Fruit fly (Drosophila melanogaster) whole organism, embryonic: ENCODE data around the gene CG7607.

Experiments
- Awh ChIP-seq: fragments of 200-800 bp; sonication (Bioruptor generic); IDR thresholded peaks from 2 replicates; pipeline ENCODE4, ENCODE4 v1.3.6; 2022; ENCODE audit warnings: missing biosample characterization, missing genetic modification characterization
- Bgb ChIP-seq: fragments of 200-800 bp; sonication (Bioruptor generic); IDR thresholded peaks from 2 replicates; pipeline ENCODE4 v1.3.6; 2022; ENCODE audit warnings: missing biosample characterization, missing genetic modification characterization; ENCODE audit not compliant: partially characterized antibody
- CG10209 ChIP-seq: fragments of 200-800 bp; sonication (Bioruptor generic); optimal IDR thresholded peaks from 3 replicates; lab custom pipeline; 2017; ENCODE audit warnings: missing biosample characterization, mild to moderate bottlenecking, missing genetic modification characterization, missing genetic modification reagents
- CG1024 ChIP-seq: fragments of 200-800 bp; sonication (Bioruptor generic); IDR thresholded peaks from 2 replicates; pipeline ENCODE4 v1.3.6; 2022; ENCODE audit warnings: missing biosample characterization, missing genetic modification characterization
- CG10274 ChIP-seq: fragments of 200-800 bp; sonication (Bioruptor generic); optimal IDR thresholded peaks from 3 replicates; lab custom pipeline; 2017; ENCODE audit warnings: missing biosample characterization, mild to moderate bottlenecking, missing genetic modification characterization
- CG11456 ChIP-seq: fragments of 200-800 bp; sonication (Bioruptor generic); IDR thresholded peaks from 3 replicates; pipeline ENCODE4 v1.3.6; 2022; ENCODE audit warnings: missing biosample characterization, missing genetic modification characterization
- CG11695 ChIP-seq: fragments of 200-800 bp; sonication (Bioruptor generic); IDR thresholded peaks from 3 replicates; pipeline ENCODE4 v1.3.6; 2022; ENCODE audit warnings: missing biosample characterization, missing genetic modification characterization
- CG11723 ChIP-seq: fragments of 200-800 bp; sonication (Bioruptor generic); optimal IDR thresholded peaks from 2 replicates; lab custom pipeline; 2017; ENCODE audit warnings: missing biosample characterization, mild to moderate bottlenecking, missing genetic modification characterization
- CG12236 ChIP-seq: fragments of 200-800 bp; sonication (Bioruptor generic); optimal IDR thresholded peaks from 2 replicates; lab custom pipeline; 2016; ENCODE audit warnings: missing biosample characterization, missing genetic modification characterization
- CG12659 ChIP-seq: fragments of 200-800 bp; sonication (Bioruptor generic); optimal IDR thresholded peaks from 3 replicates; lab custom pipeline; 2017; ENCODE audit warnings: mild to moderate bottlenecking, missing biosample characterization, missing genetic modification reagents, missing genetic modification characterization
- CG15269 ChIP-seq: fragments of 200-800 bp; sonication (Bioruptor generic); optimal IDR thresholded peaks from 2 replicates; lab custom pipeline; 2018; ENCODE audit warnings: missing biosample characterization, mild to moderate bottlenecking, missing genetic modification characterization, moderate library complexity
- CG1529 ChIP-seq: fragments of 200-800 bp; sonication (Bioruptor generic); optimal IDR thresholded peaks from 3 replicates; lab custom pipeline; 2018; ENCODE audit warnings: missing biosample characterization, missing genetic modification characterization
- CG1647 ChIP-seq: fragments of 200-800 bp; sonication (Bioruptor generic); optimal IDR thresholded peaks from 3 replicates; lab custom pipeline; 2016; ENCODE audit warnings: missing biosample characterization, missing genetic modification characterization
- CG16779 ChIP-seq: fragments of 200-800 bp; sonication (Bioruptor generic); IDR thresholded peaks from 2 replicates; pipeline ENCODE4 v1.3.6; 2022; ENCODE audit warnings: missing biosample characterization, missing genetic modification characterization
- CG16813 ChIP-seq: fragments of 200-800 bp; sonication (Bioruptor generic); IDR thresholded peaks from 3 replicates; pipeline ENCODE4 v1.3.6; 2022; ENCODE audit warnings: missing biosample characterization, missing genetic modification characterization; ENCODE audit not compliant: partially characterized antibody
- CG17186 ChIP-seq: fragments of 200-800 bp; sonication (Bioruptor generic); optimal IDR thresholded peaks from 3 replicates; lab custom pipeline; 2017; ENCODE audit warnings: missing biosample characterization, missing genetic modification reagents, missing genetic modification characterization
- CG1792 ChIP-seq: fragments of 200-800 bp; sonication (Bioruptor generic); optimal IDR thresholded peaks from 2 replicates; lab custom pipeline; 2016; ENCODE audit warnings: missing biosample characterization, missing genetic modification characterization
- CG4707 ChIP-seq: fragments of 200-800 bp; sonication (Bioruptor generic); optimal IDR thresholded peaks from 2 replicates; lab custom pipeline; 2018; ENCODE audit warnings: missing biosample characterization, mild to moderate bottlenecking, missing genetic modification characterization, moderate library complexity
- CG4730 ChIP-seq: fragments of 200-800 bp; sonication (Bioruptor generic); IDR thresholded peaks from 2 replicates; pipeline ENCODE4 v1.3.6; 2022; ENCODE audit warnings: missing biosample characterization, missing genetic modification characterization
- CG6765 ChIP-seq: fragments of 200-800 bp; sonication (Bioruptor generic); optimal IDR thresholded peaks from 3 replicates; lab custom pipeline; 2017; ENCODE audit warnings: missing biosample characterization, mild to moderate bottlenecking, missing genetic modification characterization
- CG7556 ChIP-seq: fragments of 200-800 bp; sonication (Bioruptor generic); optimal IDR thresholded peaks from 2 replicates; lab custom pipeline; 2017; ENCODE audit warnings: missing biosample characterization, mild to moderate bottlenecking, missing genetic modification characterization
- CG7786 ChIP-seq: fragments of 200-800 bp; sonication (Bioruptor generic); optimal IDR thresholded peaks from 2 replicates; lab custom pipeline; 2016; ENCODE audit warnings: missing biosample characterization, missing genetic modification characterization
- CG9609 ChIP-seq: fragments of 200-800 bp; sonication (Bioruptor generic); optimal IDR thresholded peaks from 3 replicates; lab custom pipeline; 2016; ENCODE audit warnings: missing biosample characterization, missing genetic modification characterization
- Chrac-16 ChIP-seq: fragments of 200-800 bp; sonication (Bioruptor generic); optimal IDR thresholded peaks from 3 replicates; lab custom pipeline; 2016; ENCODE audit warnings: missing biosample characterization, missing genetic modification characterization
- Dbx ChIP-seq: fragments of 200-800 bp; sonication (Bioruptor generic); IDR thresholded peaks from 3 replicates; pipeline ENCODE4 v1.3.6; 2022; ENCODE audit warnings: missing biosample characterization, missing genetic modification characterization
- Hr3 ChIP-seq: fragments of 200-800 bp; sonication (Bioruptor generic); optimal IDR thresholded peaks from 3 replicates; lab custom pipeline; 2016; ENCODE audit warnings: missing biosample characterization, missing genetic modification characterization
- Hr39 ChIP-seq: fragments of >200 bp; optimal IDR thresholded peaks from 2 replicates; lab custom pipeline; 2017
- Spps ChIP-seq: fragments of 200-800 bp; sonication (Bioruptor generic); optimal IDR thresholded peaks from 2 replicates; lab custom pipeline; 2018; ENCODE audit warnings: missing biosample characterization, mild to moderate bottlenecking, missing genetic modification characterization
- Sry-β ChIP-seq: fragments of 200-800 bp; sonication (Bioruptor generic); optimal IDR thresholded peaks from 2 replicates; lab custom pipeline; 2018; ENCODE audit warnings: missing biosample characterization, mild to moderate bottlenecking, missing genetic modification characterization, moderate library complexity
- ac ChIP-seq: fragments of 200-800 bp; sonication (Bioruptor generic); optimal IDR thresholded peaks from 3 replicates; lab custom pipeline; 2017; ENCODE audit warnings: missing biosample characterization, mild to moderate bottlenecking, missing genetic modification characterization
- ash1 ChIP-seq: fragments of 200-800 bp; sonication (Bioruptor generic); optimal IDR thresholded peaks from 2 replicates; lab custom pipeline; 2018; ENCODE audit warnings: missing biosample characterization, mild to moderate bottlenecking, missing genetic modification characterization
- cad ChIP-seq: fragments of >200 bp; optimal IDR thresholded peaks from 2 replicates; lab custom pipeline; 2017; ENCODE audit warnings: missing biosample characterization, missing genetic modification characterization
- crp ChIP-seq, 2 experiments: fragments of 200-800 bp; sonication (Bioruptor generic); optimal IDR thresholded peaks; 2 replicates in 1 of 2; 3 replicates in 1 of 2; lab custom pipeline; 2017; ENCODE audit warnings: missing biosample characterization in 2 of 2, missing genetic modification characterization in 2 of 2, mild to moderate bottlenecking in 1 of 2, moderate library complexity in 1 of 2
- cwo ChIP-seq: fragments of 200-800 bp; sonication (Bioruptor generic); optimal IDR thresholded peaks from 3 replicates; lab custom pipeline; 2017; ENCODE audit warnings: missing biosample characterization, missing genetic modification characterization, mild to moderate bottlenecking, moderate library complexity, missing genetic modification reagents
- dmrt99B ChIP-seq: fragments of 200-800 bp; sonication (Bioruptor generic); optimal IDR thresholded peaks from 2 replicates; lab custom pipeline; 2018; ENCODE audit warnings: missing biosample characterization, mild to moderate bottlenecking, missing genetic modification characterization, moderate library complexity
- dpn ChIP-seq, 2 experiments: fragments of 200-800 bp; sonication (Bioruptor generic); optimal IDR thresholded peaks; 3 replicates each; lab custom pipeline; 2016; ENCODE audit warnings: missing biosample characterization in 2 of 2, missing genetic modification characterization in 2 of 2
- exex ChIP-seq: fragments of 200-800 bp; sonication (Bioruptor generic); optimal IDR thresholded peaks from 4 replicates; lab custom pipeline; 2018; ENCODE audit warnings: missing biosample characterization, mild to moderate bottlenecking, missing genetic modification characterization, moderate library complexity
- fd96Cb ChIP-seq: fragments of 200-800 bp; sonication (Bioruptor generic); optimal IDR thresholded peaks from 2 replicates; lab custom pipeline; 2018; ENCODE audit warnings: missing biosample characterization, mild to moderate bottlenecking, missing genetic modification characterization, moderate library complexity
- fu2 ChIP-seq: fragments of 200-800 bp; sonication (Bioruptor generic); optimal IDR thresholded peaks from 2 replicates; lab custom pipeline; 2016; ENCODE audit warnings: missing biosample characterization, missing genetic modification characterization
- ham ChIP-seq: fragments of 200-800 bp; sonication (Bioruptor generic); IDR thresholded peaks from 2 replicates; pipeline ENCODE4 v1.3.6; 2022; ENCODE audit warnings: missing biosample characterization, missing genetic modification characterization
- hb ChIP-seq: fragments of 200-800 bp; sonication (Bioruptor generic); IDR thresholded peaks from 3 replicates; pipeline ENCODE4 v1.3.6; 2022; ENCODE audit warnings: missing biosample characterization, missing genetic modification characterization; ENCODE audit not compliant: partially characterized antibody
- inv ChIP-seq: fragments of 200-800 bp; sonication (Bioruptor generic); IDR thresholded peaks from 2 replicates; pipeline ENCODE4 v1.3.6; 2022; ENCODE audit warnings: missing biosample characterization, missing genetic modification characterization; ENCODE audit not compliant: partially characterized antibody
- maf-S ChIP-seq: fragments of 200-800 bp; sonication (Bioruptor generic); optimal IDR thresholded peaks from 2 replicates; lab custom pipeline; 2016; ENCODE audit warnings: missing biosample characterization, missing genetic modification characterization
- org-1 ChIP-seq: fragments of 200-800 bp; sonication (Bioruptor generic); optimal IDR thresholded peaks from 2 replicates; lab custom pipeline; 2017; ENCODE audit warnings: missing biosample characterization, missing genetic modification characterization
- ro ChIP-seq: fragments of 200-800 bp; sonication (Bioruptor generic); IDR thresholded peaks from 2 replicates; pipeline ENCODE4 v1.3.6; 2022; ENCODE audit warnings: missing biosample characterization, missing genetic modification characterization
- shn ChIP-seq: fragments of 200-800 bp; sonication (Bioruptor generic); optimal IDR thresholded peaks from 3 replicates; lab custom pipeline; 2016; ENCODE audit warnings: missing biosample characterization, missing genetic modification characterization
- sr ChIP-seq: fragments of 200-800 bp; sonication (Bioruptor generic); IDR thresholded peaks from 3 replicates; pipeline ENCODE4 v1.3.6; 2022; ENCODE audit warnings: missing biosample characterization, missing genetic modification characterization
- stwl ChIP-seq: fragments of 200-800 bp; sonication (Bioruptor generic); optimal IDR thresholded peaks from 3 replicates; lab custom pipeline; 2018; ENCODE audit warnings: missing biosample characterization, mild to moderate bottlenecking, missing genetic modification characterization, moderate library complexity
- tna ChIP-seq: fragments of 200-800 bp; sonication (Bioruptor generic); IDR thresholded peaks from 2 replicates; pipeline ENCODE4 v1.3.6; 2022; ENCODE audit warnings: missing biosample characterization, missing genetic modification characterization; ENCODE audit not compliant: partially characterized antibody
- twi ChIP-seq: fragments of 200-800 bp; optimal IDR thresholded peaks from 2 replicates; lab custom pipeline; 2019; ENCODE audit warnings: missing biosample characterization, mild to moderate bottlenecking, missing genetic modification characterization, moderate library complexity

The CG7607 gene

dm6 chr3L:11214406-11215243, 15.2 kb downstream of the CG7607 start, which contains the start of gene CG42671 (continued):
- TF ChIP-seq tna (no peak), ash1 (GFP tag; lab: Kevin White, UChicago) (no peak), inv (GFP tag; lab: Robert Waterston, UW) (no peak), Dbx (GFP tag; lab: Robert Waterston, UW) (no peak), CG9609 (GFP tag; lab: Kevin White, UChicago) (no peak), CG10274 (GFP tag; lab: Kevin White, UChicago) (no peak), CG16813 (no peak), cad (no peak), CG12659 (GFP tag; lab: Kevin White, UChicago) (peak; percentile 52), CG1792 (GFP tag; lab: Kevin White, UChicago) (no peak), twi (tag; lab: Kevin White, UChicago) (no peak), CG12236 (GFP tag; lab: Kevin White, UChicago) (no peak), CG11456 (no peak), org-1 (GFP tag; lab: Kevin White, UChicago) (no peak), Sry-β (GFP tag; lab: Kevin White, UChicago) (no peak), CG1647 (GFP tag; lab: Kevin White, UChicago) (no peak), stwl (peak; percentile 6), Awh (GFP tag; lab: Robert Waterston, UW) (no peak), CG11695 (GFP tag; lab: Robert Waterston, UW) (no peak), CG11723 (GFP tag; lab: Kevin White, UChicago) (no peak), ro (no peak), Chrac-16 (no peak), CG4707 (GFP tag; lab: Kevin White, UChicago) (no peak), ac (GFP tag; lab: Kevin White, UChicago) (no peak), CG15269 (peak; percentile 12), CG7556 (GFP tag; lab: Kevin White, UChicago) (no peak), dpn (GFP tag; optimal IDR thresholded peaks at IDR 0.05; lab: Kevin White, UChicago) (no peak), dmrt99B (tag; lab: Kevin White, UChicago) (no peak), Spps (tag; lab: Kevin White, UChicago) (no peak), Hr39 (lab: Kevin White, UChicago) (no peak), CG1529 (GFP tag; lab: Kevin White, UChicago) (no peak), fd96Cb (no peak), Hr3 (GFP tag; lab: Kevin White, UChicago) (no peak), sr (GFP tag; lab: Robert Waterston, UW) (no peak), maf-S (GFP tag; lab: Kevin White, UChicago) (no peak), CG7786 (GFP tag; lab: Kevin White, UChicago) (no peak), shn (no peak), crp (GFP tag; optimal IDR thresholded peaks at IDR 0.05; lab: Kevin White, UChicago) (no peak), CG6765 (GFP tag; lab: Kevin White, UChicago) (no peak), Bgb (GFP tag; lab: Robert Waterston, UW) (0 out of 2 replicates have a peak, but pooled peaks have one; percentile 17), fu2 (no peak), CG1024 (GFP tag; lab: Robert Waterston, UW) (no peak), CG4730 (no peak), CG10209 (no peak), cwo (no peak), exex (tag; lab: Kevin White, UChicago) (no peak), CG17186 (GFP tag; lab: Kevin White, UChicago) (no peak), ham (GFP tag; lab: Robert Waterston, UW) (no peak), CG16779 (GFP tag; lab: Robert Waterston, UW) (no peak), hb (no peak)
